Worm (Caenorhabditis elegans): ENCODE measurements around the gene srh-201.

ce11 chrV:9030248-9030647 lies 16.6 kb upstream of the srh-201 start, which contains the start of gene C25E10.5:
- TF ChIP-seq dao-5 (tag; optimal IDR thresholded peaks at IDR 0.05) (no peak), W03F9.2 (tag; optimal IDR thresholded peaks at IDR 0.05) (no peak)
